Worm (Caenorhabditis elegans) whole organism, L4 larva: ENCODE measurements around the gene F13A2.10.

Experiments used
- F49E8.2 ChIP-seq: sonication (generic microtip); optimal IDR thresholded peaks from 2 replicates; lab custom pipeline; 2016; ENCODE audit warnings: missing compliant biosample characterization, mild to moderate bottlenecking, missing genetic modification characterization, borderline replicate concordance
- T20F7.1 ChIP-seq: fragments of 200-800 bp; sonication (Bioruptor generic); optimal IDR thresholded peaks from 2 replicates; lab custom pipeline; 2018; ENCODE audit warnings: mild to moderate bottlenecking, missing genetic modification characterization, missing compliant biosample characterization
- T26A8.4 ChIP-seq: fragments of 200-800 bp; sonication (Bioruptor generic); IDR thresholded peaks from 2 replicates; pipeline ENCODE4 v1.3.6; 2022; ENCODE audit warnings: missing genetic modification characterization, missing compliant biosample characterization
- Y105C5A.15 ChIP-seq: fragments of 200-800 bp; sonication (Bioruptor generic); IDR thresholded peaks from 2 replicates; pipeline ENCODE4 v1.3.6; 2022; ENCODE audit warnings: missing genetic modification characterization, missing compliant biosample characterization
- aha-1 ChIP-seq: fragments of 150-350 bp; peaks from one replicate; lab custom pipeline; 2014; ENCODE audit warnings: missing biosample characterization, missing genetic modification characterization
- ama-1 ChIP-seq: fragments of 150-350 bp; optimal IDR thresholded peaks from 2 replicates; lab custom pipeline; 2014; ENCODE audit warnings: inconsistent platforms, mixed read lengths
- arid-1 ChIP-seq: fragments of 200-800 bp; sonication (Bioruptor generic); conservative IDR thresholded peaks from 2 replicates; pipeline ENCODE4 v1.3.6; 2022; ENCODE audit warnings: missing genetic modification reagents, missing genetic modification characterization, missing compliant biosample characterization
- attf-4 ChIP-seq: sonication (generic microtip); optimal IDR thresholded peaks from 3 replicates; lab custom pipeline; 2017; ENCODE audit warnings: missing biosample characterization, missing genetic modification characterization
- ceh-32 ChIP-seq: sonication (generic microtip); optimal IDR thresholded peaks from 2 replicates; lab custom pipeline; 2016; ENCODE audit warnings: mild to moderate bottlenecking, missing genetic modification characterization, missing compliant biosample characterization; ENCODE audit not compliant: poor library complexity
- ceh-44 ChIP-seq: fragments of 200-800 bp; sonication (Bioruptor generic); IDR thresholded peaks from 2 replicates; pipeline ENCODE4 v1.3.6; 2022; ENCODE audit warnings: missing genetic modification reagents, missing genetic modification characterization, missing compliant biosample characterization
- ceh-62 ChIP-seq: sonication (generic microtip); optimal IDR thresholded peaks from 2 replicates; lab custom pipeline; 2017; ENCODE audit warnings: missing biosample characterization, missing genetic modification characterization
- ceh-82 ChIP-seq: sonication (generic microtip); optimal IDR thresholded peaks from 2 replicates; lab custom pipeline; 2017; ENCODE audit warnings: missing biosample characterization, missing genetic modification characterization
- daf-12 ChIP-seq: fragments of 150-350 bp; optimal IDR thresholded peaks from 2 replicates; lab custom pipeline; 2014; ENCODE audit warnings: missing biosample characterization, missing genetic modification reagents, missing genetic modification characterization
- daf-19 ChIP-seq: fragments of 200-800 bp; sonication (Bioruptor generic); conservative IDR thresholded peaks from 2 replicates; pipeline ENCODE4 v1.3.6; 2022; ENCODE audit warnings: missing genetic modification characterization, missing compliant biosample characterization
- daf-8 ChIP-seq: fragments of 200-800 bp; sonication (Bioruptor generic); IDR thresholded peaks from 2 replicates; pipeline ENCODE4 v1.3.6; 2022; ENCODE audit warnings: missing genetic modification characterization, missing compliant biosample characterization
- dmd-9 ChIP-seq: fragments of 200-800 bp; sonication (Bioruptor generic); IDR thresholded peaks from 2 replicates; pipeline ENCODE4 v1.3.6; 2022; ENCODE audit warnings: missing genetic modification reagents, missing genetic modification characterization, missing compliant biosample characterization
- dpl-1 ChIP-seq: fragments of 150-350 bp; optimal IDR thresholded peaks from 2 replicates; lab custom pipeline; 2014; ENCODE audit warnings: missing biosample characterization, missing genetic modification reagents, missing genetic modification characterization
- dve-1 ChIP-seq: sonication (generic microtip); optimal IDR thresholded peaks from 2 replicates; lab custom pipeline; 2017; ENCODE audit warnings: antibody characterized with exemption, mild to moderate bottlenecking, missing genetic modification characterization, missing compliant biosample characterization; ENCODE audit not compliant: insufficient read depth
- fkh-10 ChIP-seq: fragments of 150-350 bp; optimal IDR thresholded peaks from 2 replicates; lab custom pipeline; 2014; ENCODE audit warnings: missing biosample characterization, missing genetic modification reagents, missing genetic modification characterization
- fos-1 ChIP-seq: fragments of 150-350 bp; optimal IDR thresholded peaks from 2 replicates; lab custom pipeline; 2014; ENCODE audit warnings: missing biosample characterization, missing genetic modification characterization
- gei-8 ChIP-seq: fragments of 200-800 bp; sonication (Bioruptor generic); optimal IDR thresholded peaks from 2 replicates; lab custom pipeline; 2018; ENCODE audit warnings: mild to moderate bottlenecking, missing genetic modification characterization, missing compliant biosample characterization
- hif-1 ChIP-seq, 2 experiments: sonication (generic microtip); optimal IDR thresholded peaks; 2 replicates each; lab custom pipeline; 2016 to 2017; ENCODE audit warnings: missing compliant biosample characterization in 2 of 2, missing genetic modification characterization in 2 of 2, missing genetic modification reagents in 2 of 2, missing genotype in 2 of 2, mild to moderate bottlenecking in 1 of 2
- hlh-11 ChIP-seq: fragments of 200-800 bp; sonication (Bioruptor generic); optimal IDR thresholded peaks from 2 replicates; lab custom pipeline; 2018; ENCODE audit warnings: mild to moderate bottlenecking, missing genetic modification characterization, missing compliant biosample characterization
- lin-1 ChIP-seq: fragments of 200-800 bp; sonication (Bioruptor generic); IDR thresholded peaks from 2 replicates; pipeline ENCODE4 v1.3.6; 2022; ENCODE audit warnings: missing genetic modification reagents, missing genetic modification characterization, missing compliant biosample characterization
- lin-13 ChIP-seq: fragments of 150-350 bp; optimal IDR thresholded peaks from 2 replicates; lab custom pipeline; 2014; ENCODE audit warnings: missing biosample characterization, missing genetic modification reagents, missing genetic modification characterization
- lir-3 ChIP-seq: sonication (generic microtip); optimal IDR thresholded peaks from 2 replicates; lab custom pipeline; 2016; ENCODE audit warnings: mild to moderate bottlenecking, missing genetic modification characterization, missing compliant biosample characterization
- mep-1 ChIP-seq: fragments of 150-350 bp; sonication (generic microtip); optimal IDR thresholded peaks from 3 replicates; lab custom pipeline; 2014; ENCODE audit warnings: missing biosample characterization, missing genetic modification characterization
- mxl-2 ChIP-seq: fragments of 200-800 bp; sonication (Bioruptor generic); conservative IDR thresholded peaks from 2 replicates; pipeline ENCODE4 v1.3.6; 2022; ENCODE audit warnings: missing genetic modification reagents, missing genetic modification characterization, missing compliant biosample characterization
- nhr-10 ChIP-seq: fragments of 150-350 bp; optimal IDR thresholded peaks from 2 replicates; lab custom pipeline; 2014; ENCODE audit warnings: missing biosample characterization, missing genetic modification characterization
- nhr-28 ChIP-seq: fragments of 150-350 bp; optimal IDR thresholded peaks from 2 replicates; lab custom pipeline; 2014; ENCODE audit warnings: missing biosample characterization, missing genetic modification characterization
- php-3 ChIP-seq: fragments of 200-800 bp; sonication (Bioruptor generic); IDR thresholded peaks from 2 replicates; pipeline ENCODE4 v1.3.6; 2022; ENCODE audit warnings: missing genetic modification reagents, missing genetic modification characterization, missing compliant biosample characterization
- rbr-2 ChIP-seq: sonication (generic microtip); optimal IDR thresholded peaks from 2 replicates; lab custom pipeline; 2016; ENCODE audit warnings: missing genotype, missing genetic modification characterization, missing compliant biosample characterization
- sdz-12 ChIP-seq: fragments of 200-800 bp; sonication (Bioruptor generic); optimal IDR thresholded peaks from 2 replicates; lab custom pipeline; 2018; ENCODE audit warnings: mild to moderate bottlenecking, missing genetic modification characterization, missing compliant biosample characterization
- set-16 ChIP-seq: fragments of 200-800 bp; sonication (Bioruptor generic); IDR thresholded peaks from 2 replicates; pipeline ENCODE4 v1.3.6; 2022; ENCODE audit warnings: missing genetic modification reagents, missing genetic modification characterization, missing compliant biosample characterization
- snpc-4 ChIP-seq: fragments of 150-350 bp; optimal IDR thresholded peaks from 2 replicates; lab custom pipeline; 2014; ENCODE audit warnings: missing biosample characterization, missing genetic modification characterization
- spr-3 ChIP-seq: fragments of 200-800 bp; sonication (Bioruptor generic); optimal IDR thresholded peaks from 2 replicates; lab custom pipeline; 2018; ENCODE audit warnings: mild to moderate bottlenecking, missing genetic modification characterization, missing compliant biosample characterization
- tag-97 ChIP-seq: fragments of 200-800 bp; sonication (Bioruptor generic); IDR thresholded peaks from 2 replicates; pipeline ENCODE4 v1.3.6; 2022; ENCODE audit warnings: missing genetic modification characterization, missing compliant biosample characterization
- unc-39 ChIP-seq: sonication (generic microtip); optimal IDR thresholded peaks from 2 replicates; lab custom pipeline; 2017; ENCODE audit warnings: missing biosample characterization, missing genetic modification characterization
- unc-62 ChIP-seq, 3 experiments: fragments of 150-350 bp in 1 of 3; sonication (generic microtip); optimal IDR thresholded peaks in 2 of 3; peaks in 1 of 3; 1 replicate in 1 of 3; 2 replicates in 2 of 3; lab custom pipeline; 2014 to 2017; ENCODE audit warnings: missing biosample characterization in 3 of 3, missing genetic modification characterization in 3 of 3, missing genetic modification reagents in 3 of 3, missing genotype in 1 of 3
- zip-11 ChIP-seq: fragments of 200-800 bp; sonication (Bioruptor generic); IDR thresholded peaks from 2 replicates; pipeline ENCODE4 v1.3.6; 2022; ENCODE audit warnings: missing genetic modification characterization, missing compliant biosample characterization

The F13A2.10 gene

ce11 chrV:4398127-4398526 is 12.1 kb upstream of the F13A2.10 start:
- no peak for TF ChIP-seq spr-3 (GFP tag; lab: Kevin White, UChicago)
- no peak for TF ChIP-seq lin-13 (GFP tag; lab: Kevin White, UChicago)
- TF ChIP-seq set-16 (GFP tag; lab: Robert Waterston, UW), result no peak
- TF ChIP-seq aha-1 (tag; lab: Kevin White, UChicago), result peak; percentile 93
- no peak for TF ChIP-seq zip-11
- TF ChIP-seq fos-1 (tag; lab: Kevin White, UChicago), result no peak

DNA sequence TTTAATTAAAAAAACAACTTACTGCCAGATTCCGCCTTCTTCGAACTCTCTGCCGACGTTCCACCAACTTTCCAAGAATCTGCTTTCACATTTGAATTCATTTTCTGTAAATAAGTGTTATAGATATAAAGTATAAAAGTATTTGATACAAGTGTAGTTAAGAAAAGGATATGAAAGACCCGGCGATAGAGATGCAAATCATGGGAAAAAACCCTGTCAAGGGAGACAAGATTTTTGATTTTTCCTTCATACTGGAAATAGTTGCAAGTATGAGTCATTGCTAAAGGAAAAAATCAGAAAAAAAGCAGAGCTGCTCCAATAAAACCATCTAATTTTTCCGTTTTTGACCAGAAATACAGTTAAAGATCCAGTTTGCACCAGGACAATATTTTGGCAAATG is 10.2 kb upstream of the F13A2.10 start, which contains the start of gene F13A2.3:
Gene F13A2.3, minus strand, starts transcription at position 101 of the 400 bp plus-strand sequence.
- TF ChIP-seq daf-8 (GFP tag; lab: Robert Waterston, UW), result no peak
- no peak for TF ChIP-seq dve-1 (tag; lab: Kevin White, UChicago)
- no peak for TF ChIP-seq dmd-9
- no peak for TF ChIP-seq T20F7.1 (GFP tag; lab: Kevin White, UChicago)
- no peak for TF ChIP-seq mxl-2
- TF ChIP-seq hlh-11 (tag; lab: Kevin White, UChicago), result no peak
- no peak for TF ChIP-seq nhr-28 (tag; lab: Kevin White, UChicago)
- TF ChIP-seq daf-12 (tag; lab: Kevin White, UChicago), result no peak
- TF ChIP-seq, all 104 proteins: peak for 0

ce11 chrV:4387916-4388315 is 1.8 kb upstream of the F13A2.10 start:
- TF ChIP-seq hif-1 (tag; optimal IDR thresholded peaks at IDR 0.05; lab: Kevin White, UChicago), result no peak
- TF ChIP-seq lir-3 (tag; lab: Kevin White, UChicago), result no peak
- TF ChIP-seq attf-4 (tag; lab: Kevin White, UChicago), result no peak
- no peak for TF ChIP-seq snpc-4 (tag; lab: Kevin White, UChicago)
- TF ChIP-seq rbr-2 (tag; lab: Kevin White, UChicago), result no peak
- TF ChIP-seq php-3 (GFP tag; lab: Robert Waterston, UW), result no peak
- no peak for TF ChIP-seq lin-1 (GFP tag; lab: Robert Waterston, UW)

DNA sequence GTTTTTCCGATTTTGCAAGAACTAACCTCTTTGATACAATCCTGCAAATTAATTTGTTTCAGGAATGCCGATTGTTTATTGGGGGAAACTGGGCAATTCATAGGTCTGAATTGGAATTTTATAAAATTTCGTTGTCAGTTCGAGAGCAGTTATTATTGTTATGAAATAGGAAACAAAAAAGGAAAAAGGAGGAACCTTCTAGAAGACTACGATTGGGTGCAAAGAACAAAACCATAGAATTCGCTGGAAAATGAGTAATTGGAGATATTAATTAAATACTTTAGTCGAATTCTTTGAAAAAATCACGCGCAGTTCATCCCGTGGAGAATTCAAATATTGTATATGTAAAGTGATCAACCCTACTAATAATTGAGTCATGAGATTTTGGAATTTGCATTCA is 1.3 kb upstream of the F13A2.10 start, which contains the start of gene F13A2.9:
Gene F13A2.9, minus strand, starts transcription at position 101 of the 400 bp plus-strand sequence.
- TF ChIP-seq nhr-28 (tag; lab: Kevin White, UChicago) (no peak), mep-1 (tag; lab: Kevin White, UChicago) (no peak), dpl-1 (no peak), daf-19 (GFP tag; lab: Robert Waterston, UW) (no peak), unc-39 (no peak), sdz-12 (GFP tag; lab: Kevin White, UChicago) (no peak)

- TF ChIP-seq ceh-62 (no peak), gei-8 (GFP tag; lab: Kevin White, UChicago) (no peak), T26A8.4 (no peak), zip-11 (no peak), unc-39 (no peak), ceh-82 (tag; lab: Kevin White, UChicago) (no peak), hif-1 (tag; optimal IDR thresholded peaks at IDR 0.05; lab: Kevin White, UChicago) (no peak)
These were observed 1.6 kb downstream of the F13A2.10 start, which contains the start of gene F13A2.2 for ce11 chrV:4384482-4384881. F13A2.2 (minus strand) TSS chrV:4384582.

ce11 chrV:4382298-4382697 is 3.8 kb downstream of the F13A2.10 start, which contains the start of gene F13A2.1:
F13A2.1 (minus strand) TSS chrV:4382398.
- TF ChIP-seq dpl-1, result no peak
- no peak for TF ChIP-seq nhr-10 (tag; lab: Kevin White, UChicago)
- no peak for TF ChIP-seq rbr-2 (tag; lab: Kevin White, UChicago)
- TF ChIP-seq unc-62 (GFP tag; optimal IDR thresholded peaks at IDR 0.05 in 1 of 2; lab: Kevin White, UChicago), result no peak
- no peak for TF ChIP-seq unc-62 (tag; optimal IDR thresholded peaks at IDR 0.05; lab: Kevin White, UChicago)
- TF ChIP-seq F49E8.2, result no peak
- no peak for TF ChIP-seq arid-1 (GFP tag; lab: Robert Waterston, UW)
- no peak for TF ChIP-seq ceh-44
- TF ChIP-seq tag-97 (GFP tag; lab: Robert Waterston, UW), result no peak
- TF ChIP-seq ceh-32, result no peak
- TF ChIP-seq Y105C5A.15 (GFP tag; lab: Robert Waterston, UW), result no peak
- no peak for TF ChIP-seq fkh-10
- TF ChIP-seq ama-1 (lab: Kevin White, UChicago), result no peak
